Worm (Caenorhabditis elegans): ENCODE measurements around the gene trpl-5.

The trpl-5 gene

ce11 chrII:2090605-2091004 lies at the start of gene trpl-5:
Gene trpl-5, minus strand, starts transcription at chrII:2090636.
- TF ChIP-seq alr-1 (tag; optimal IDR thresholded peaks at IDR 0.05) (no peak), lin-13 (GFP tag; optimal IDR thresholded peaks at IDR 0.05) (no peak), nhr-21 (tag; optimal IDR thresholded peaks at IDR 0.05) (no peak), gmeb-1 (tag; optimal IDR thresholded peaks at IDR 0.05) (peak; percentile 22), sma-9 (GFP tag; optimal IDR thresholded peaks at IDR 0.05) (no peak), sma-9 (tag; optimal IDR thresholded peaks at IDR 0.05) (no peak), nhr-129 (tag; optimal IDR thresholded peaks at IDR 0.05) (no peak), blmp-1 (tag; optimal IDR thresholded peaks at IDR 0.05; ENCODE audit: insufficient read depth) (no peak), nhr-23 (tag; optimal IDR thresholded peaks at IDR 0.05) (no peak), fos-1 (tag; optimal IDR thresholded peaks at IDR 0.05) (peak; percentile 94), unc-55 (GFP tag; optimal IDR thresholded peaks at IDR 0.05) (no peak)

DNA sequence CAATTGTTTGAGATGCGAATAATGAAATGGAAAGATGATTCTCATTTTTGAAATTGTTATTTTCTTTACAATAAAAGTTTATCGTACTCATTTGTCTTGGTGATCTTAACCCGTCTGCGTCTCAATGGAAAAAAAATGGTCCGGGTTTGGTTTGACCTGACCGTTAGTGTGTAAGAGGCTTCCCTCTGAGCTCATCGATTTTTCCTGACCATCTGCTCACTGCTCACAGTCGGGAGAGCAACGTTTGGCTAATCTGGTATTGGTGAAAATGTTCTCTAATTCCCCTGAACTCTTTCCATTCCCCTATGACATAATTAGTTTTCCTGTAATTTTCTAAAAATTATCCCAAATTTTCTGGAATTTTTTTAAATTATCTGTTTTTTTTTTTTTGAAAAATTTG lies 48.5 kb upstream of the trpl-5 start:
- TF ChIP-seq mdl-1 (tag; optimal IDR thresholded peaks at IDR 0.05) = no peak
- TF ChIP-seq nhr-6 (tag; optimal IDR thresholded peaks at IDR 0.05) = no peak
- TF ChIP-seq peb-1 (tag; optimal IDR thresholded peaks at IDR 0.05) = no peak
- TF ChIP-seq crh-2 (tag; optimal IDR thresholded peaks at IDR 0.05) = no peak
- TF ChIP-seq mbf-1 (tag; optimal IDR thresholded peaks at IDR 0.05) = no peak
- no peak for TF ChIP-seq sma-3 (GFP tag; optimal IDR thresholded peaks at IDR 0.05)
- TF ChIP-seq sma-9 (GFP tag; optimal IDR thresholded peaks at IDR 0.05) = no peak
- no peak for TF ChIP-seq sma-9 (tag; optimal IDR thresholded peaks at IDR 0.05)
- no peak for TF ChIP-seq lin-39 (tag; optimal IDR thresholded peaks at IDR 0.05)
- no peak for TF ChIP-seq lsy-2 (tag; optimal IDR thresholded peaks at IDR 0.05)
- TF ChIP-seq nhr-129 (tag; optimal IDR thresholded peaks at IDR 0.05) = no peak
- TF ChIP-seq mab-5 (tag; optimal IDR thresholded peaks at IDR 0.05) = no peak
- no peak for TF ChIP-seq elt-1 (tag; optimal IDR thresholded peaks at IDR 0.05)
- TF ChIP-seq fos-1 (tag; optimal IDR thresholded peaks at IDR 0.05) = no peak
- TF ChIP-seq unc-62 (GFP tag; optimal IDR thresholded peaks at IDR 0.05) = no peak

DNA sequence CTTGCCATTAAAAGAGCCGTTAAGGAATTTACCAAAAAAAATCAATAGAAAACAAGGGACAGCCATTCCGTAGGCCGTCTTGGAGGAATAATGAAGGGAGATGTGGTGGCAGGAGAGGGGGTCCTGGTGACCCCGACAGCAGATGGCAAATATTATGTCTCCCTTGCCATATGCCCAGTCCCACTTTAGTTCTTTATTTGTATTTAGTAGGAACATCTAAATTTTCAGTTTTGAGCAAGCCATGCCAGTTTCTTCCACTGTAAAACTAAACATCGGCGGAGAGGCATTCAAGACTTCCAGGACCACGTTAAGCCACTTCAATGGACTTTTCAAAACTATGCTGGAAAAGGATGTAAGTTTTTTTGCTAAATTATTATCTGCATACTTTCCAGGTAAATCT lies 46.8 kb upstream of the trpl-5 start, which contains the start of gene C40A11.4:
Gene C40A11.4 (plus strand): TSS at position 188 of the 400 bp plus-strand sequence.
- TF ChIP-seq lin-39 (tag; optimal IDR thresholded peaks at IDR 0.05) (no peak), ztf-1 (GFP tag; conservative IDR thresholded peaks at IDR 0.05) (no peak), nhr-21 (tag; optimal IDR thresholded peaks at IDR 0.05) (no peak), fos-1 (tag; optimal IDR thresholded peaks at IDR 0.05) (no peak), ztf-11 (tag; optimal IDR thresholded peaks at IDR 0.05) (no peak), egl-27 (tag; optimal IDR thresholded peaks at IDR 0.05) (no peak), mab-5 (tag; optimal IDR thresholded peaks at IDR 0.05) (no peak), ceh-16 (tag; optimal IDR thresholded peaks at IDR 0.05) (no peak), Y55F3AM.14 (GFP tag; optimal IDR thresholded peaks at IDR 0.05) (no peak), sem-4 (tag; optimal IDR thresholded peaks at IDR 0.05) (no peak), snpc-4 (tag; optimal IDR thresholded peaks at IDR 0.05) (no peak), peb-1 (tag; optimal IDR thresholded peaks at IDR 0.05) (no peak), alr-1 (tag; optimal IDR thresholded peaks at IDR 0.05) (no peak), elt-3 (tag; optimal IDR thresholded peaks at IDR 0.05) (no peak)

DNA sequence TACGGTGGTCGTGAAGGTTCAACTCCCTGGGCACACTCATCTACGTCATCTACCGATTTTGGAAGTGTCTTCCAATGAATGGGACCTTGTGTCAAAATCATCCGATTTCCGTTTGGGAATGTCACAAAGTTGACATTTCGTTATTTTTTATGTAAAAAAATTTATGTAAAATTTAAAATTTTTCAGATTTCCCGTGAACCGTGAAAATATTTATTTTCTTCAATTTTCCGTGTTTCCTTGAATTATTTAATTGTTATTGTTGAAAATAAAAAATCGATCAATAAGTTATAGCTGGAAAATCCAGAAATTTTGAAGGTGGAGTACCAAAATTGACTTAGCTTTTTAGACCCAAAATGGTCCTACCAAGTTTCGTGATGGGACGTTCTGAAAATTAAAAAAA lies 45.2 kb upstream of the trpl-5 start, which contains the start of gene hpo-7:
Gene hpo-7 (minus strand): TSS at position 101 of the 400 bp plus-strand sequence.
- no peak for TF ChIP-seq skn-1 (tag; optimal IDR thresholded peaks at IDR 0.05)
- TF ChIP-seq nhr-23 (tag; optimal IDR thresholded peaks at IDR 0.05) = no peak
- TF ChIP-seq mab-5 (tag; optimal IDR thresholded peaks at IDR 0.05) = no peak
- no peak for TF ChIP-seq mbf-1 (tag; optimal IDR thresholded peaks at IDR 0.05)
- TF ChIP-seq elt-3 (tag; optimal IDR thresholded peaks at IDR 0.05) = no peak
- no peak for TF ChIP-seq blmp-1 (tag; optimal IDR thresholded peaks at IDR 0.05; ENCODE audit: insufficient read depth)
- no peak for TF ChIP-seq ztf-4 (tag; optimal IDR thresholded peaks at IDR 0.05)
- no peak for TF ChIP-seq nhr-77 (tag; optimal IDR thresholded peaks at IDR 0.05)
- no peak for TF ChIP-seq sma-3 (GFP tag; optimal IDR thresholded peaks at IDR 0.05)
- TF ChIP-seq nhr-25 (tag; optimal IDR thresholded peaks at IDR 0.05) = no peak
- no peak for TF ChIP-seq ztf-1 (GFP tag; conservative IDR thresholded peaks at IDR 0.05)
- no peak for TF ChIP-seq nhr-129 (tag; optimal IDR thresholded peaks at IDR 0.05)
- no peak for TF ChIP-seq Y55F3AM.14 (GFP tag; optimal IDR thresholded peaks at IDR 0.05)
- no peak for TF ChIP-seq nhr-12 (tag; optimal IDR thresholded peaks at IDR 0.05)
- no peak for TF ChIP-seq nhr-21 (tag; optimal IDR thresholded peaks at IDR 0.05)
- no peak for TF ChIP-seq mdl-1 (tag; optimal IDR thresholded peaks at IDR 0.05)

ce11 chrII:2130770-2131169 lies 40.3 kb upstream of the trpl-5 start, which contains the start of gene sdz-28:
Gene sdz-28, plus strand, starts transcription at chrII:2131070.
- no peak for TF ChIP-seq ztf-1 (GFP tag; conservative IDR thresholded peaks at IDR 0.05)
- no peak for TF ChIP-seq C34F6.9 (tag; optimal IDR thresholded peaks at IDR 0.05)
- no peak for TF ChIP-seq mbf-1 (tag; optimal IDR thresholded peaks at IDR 0.05)
- no peak for TF ChIP-seq nhr-237 (tag; optimal IDR thresholded peaks at IDR 0.05)
- no peak for TF ChIP-seq aly-2 (tag; optimal IDR thresholded peaks at IDR 0.05)
- TF ChIP-seq ama-1 (optimal IDR thresholded peaks at IDR 0.05) = no peak
- no peak for TF ChIP-seq lsy-2 (tag; optimal IDR thresholded peaks at IDR 0.05)
- no peak for TF ChIP-seq ztf-11 (tag; optimal IDR thresholded peaks at IDR 0.05)
- TF ChIP-seq snpc-4 (tag; optimal IDR thresholded peaks at IDR 0.05) = no peak
- no peak for TF ChIP-seq nhr-6 (tag; optimal IDR thresholded peaks at IDR 0.05)
- TF ChIP-seq lin-11 (tag; optimal IDR thresholded peaks at IDR 0.05) = no peak
- no peak for TF ChIP-seq unc-55 (GFP tag; optimal IDR thresholded peaks at IDR 0.05)
- no peak for TF ChIP-seq crh-2 (tag; optimal IDR thresholded peaks at IDR 0.05)
- no peak for TF ChIP-seq elt-3 (tag; optimal IDR thresholded peaks at IDR 0.05)
- no peak for TF ChIP-seq ztf-4 (tag; optimal IDR thresholded peaks at IDR 0.05)
- TF ChIP-seq nhr-23 (tag; optimal IDR thresholded peaks at IDR 0.05) = no peak
- no peak for TF ChIP-seq mdl-1 (tag; optimal IDR thresholded peaks at IDR 0.05)
- no peak for TF ChIP-seq nhr-129 (tag; optimal IDR thresholded peaks at IDR 0.05)
- TF ChIP-seq nhr-77 (tag; optimal IDR thresholded peaks at IDR 0.05) = no peak
- no peak for TF ChIP-seq elt-1 (tag; optimal IDR thresholded peaks at IDR 0.05)
